Fruit fly (Drosophila melanogaster): ENCODE results near the gene Rpn2.

DNA sequence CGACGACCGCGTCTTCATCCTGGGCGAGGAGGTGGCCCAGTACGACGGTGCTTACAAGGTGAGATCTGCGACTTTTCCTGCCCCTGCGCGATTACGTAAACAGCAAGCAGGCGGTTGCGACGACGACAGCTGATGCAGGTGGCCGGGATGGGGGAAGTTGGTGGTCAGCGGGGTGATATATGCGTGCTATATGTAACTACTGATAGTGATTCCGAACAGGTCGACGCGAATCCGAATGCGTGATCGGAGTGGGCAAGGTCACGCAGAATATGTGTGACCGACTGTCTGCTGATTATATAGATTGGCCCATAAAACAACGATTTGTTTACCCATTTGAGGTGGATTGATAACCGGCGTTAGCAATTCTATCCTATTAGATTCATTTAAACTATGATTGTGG is 39.9 kb upstream of the Rpn2 start:
- TF ChIP-seq Hr38 (GFP tag; optimal IDR thresholded peaks at IDR 0.05): no peak
- no peak for TF ChIP-seq CG6276 (GFP tag; optimal IDR thresholded peaks at IDR 0.05)
- TF ChIP-seq Ets21C (GFP tag; optimal IDR thresholded peaks at IDR 0.05): no peak
- no peak for TF ChIP-seq dsx (GFP tag; optimal IDR thresholded peaks at IDR 0.05; ENCODE audit: poor library complexity, severe bottlenecking)
- no peak for TF ChIP-seq CG8319 (GFP tag; optimal IDR thresholded peaks at IDR 0.05)
- TF ChIP-seq salr (GFP tag; optimal IDR thresholded peaks at IDR 0.05): no peak
- no peak for TF ChIP-seq OdsH (GFP tag; optimal IDR thresholded peaks at IDR 0.05)
- TF ChIP-seq Met (GFP tag; optimal IDR thresholded peaks at IDR 0.05): no peak
